Fruit fly (Drosophila melanogaster) Kc167 (cell line): Measurements from ENCODE around the gene CG6324.

Source experiments
- Myc ChIP-seq: fragments of >200 bp; optimal IDR thresholded peaks from 2 replicates; lab custom pipeline; 2017; ENCODE audit warnings: missing external identifiers
- Sin3A ChIP-seq: fragments of >200 bp; optimal IDR thresholded peaks from 2 replicates; lab custom pipeline; 2018; ENCODE audit warnings: missing external identifiers
- h ChIP-seq: fragments of >200 bp; optimal IDR thresholded peaks from 3 replicates; lab custom pipeline; 2018; ENCODE audit warnings: missing external identifiers
- insv ChIP-seq: fragments of >200 bp; optimal IDR thresholded peaks from 3 replicates; lab custom pipeline; 2018; ENCODE audit warnings: missing external identifiers
- psq ChIP-seq: fragments of >200 bp; optimal IDR thresholded peaks from 2 replicates; lab custom pipeline; 2017; ENCODE audit warnings: missing external identifiers
- ttk ChIP-seq: sonication (Bioruptor generic); optimal IDR thresholded peaks from 2 replicates; lab custom pipeline; 2017; ENCODE audit warnings: missing external identifiers

Gene CG6324

DNA sequence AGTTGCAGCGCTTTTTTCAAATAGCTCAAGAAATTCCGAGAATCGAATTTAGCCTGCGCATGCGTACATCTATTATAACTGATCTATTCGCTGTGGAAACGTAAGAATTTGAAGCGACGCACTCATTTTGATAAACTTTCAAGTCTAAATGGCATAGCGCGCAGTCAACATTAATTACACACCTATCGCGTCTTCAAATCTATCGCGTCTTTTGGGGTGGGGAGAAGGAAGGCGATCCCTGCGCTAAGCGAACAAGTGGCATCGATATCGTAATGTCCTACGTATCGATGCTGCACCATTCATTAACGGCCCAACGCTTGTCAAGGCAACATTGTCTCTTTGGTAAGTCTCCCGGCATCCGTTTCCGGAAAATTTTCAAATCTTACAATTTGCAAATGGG is at the start of gene CG6324:
TSS of gene CG6324 (plus strand) at position 301 of the 400 bp plus-strand sequence.
- TF ChIP-seq insv (lab: Kevin White, UChicago) (no peak), Myc (lab: Kevin White, UChicago) (no peak), psq (lab: Kevin White, UChicago) (no peak), ttk (lab: Kevin White, UChicago) (no peak), Sin3A (lab: Kevin White, UChicago) (no peak), h (lab: Kevin White, UChicago) (no peak)

DNA sequence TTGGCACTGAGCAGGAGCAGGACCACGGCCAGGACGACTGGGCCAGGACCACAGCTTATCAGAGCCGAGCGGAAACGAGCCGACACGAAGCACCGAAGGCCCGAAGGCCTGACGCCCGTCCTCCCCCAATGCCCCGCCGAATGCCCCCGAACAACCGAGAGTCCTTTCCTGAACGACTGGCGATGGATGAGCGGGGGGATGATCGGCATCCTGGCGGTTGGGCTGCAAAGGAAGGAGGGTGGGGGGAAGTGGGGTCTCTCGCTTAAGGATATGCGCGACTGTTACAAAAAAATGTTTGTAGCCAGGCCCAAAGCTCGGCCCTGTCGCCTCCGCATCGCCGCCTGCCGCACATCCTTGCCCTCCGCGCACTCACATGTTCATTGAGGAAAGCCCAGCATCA is 34.6 kb upstream of the CG6324 start, which contains the start of gene Cngl:
TSS of gene Cngl (minus strand) at position 8 of the 400 bp plus-strand sequence.
- TF ChIP-seq Myc (lab: Kevin White, UChicago) = no peak
- no peak for TF ChIP-seq ttk (lab: Kevin White, UChicago)
- no peak for TF ChIP-seq psq (lab: Kevin White, UChicago)
- TF ChIP-seq insv (lab: Kevin White, UChicago) = no peak
- no peak for TF ChIP-seq h (lab: Kevin White, UChicago)
- no peak for TF ChIP-seq Sin3A (lab: Kevin White, UChicago)

DNA sequence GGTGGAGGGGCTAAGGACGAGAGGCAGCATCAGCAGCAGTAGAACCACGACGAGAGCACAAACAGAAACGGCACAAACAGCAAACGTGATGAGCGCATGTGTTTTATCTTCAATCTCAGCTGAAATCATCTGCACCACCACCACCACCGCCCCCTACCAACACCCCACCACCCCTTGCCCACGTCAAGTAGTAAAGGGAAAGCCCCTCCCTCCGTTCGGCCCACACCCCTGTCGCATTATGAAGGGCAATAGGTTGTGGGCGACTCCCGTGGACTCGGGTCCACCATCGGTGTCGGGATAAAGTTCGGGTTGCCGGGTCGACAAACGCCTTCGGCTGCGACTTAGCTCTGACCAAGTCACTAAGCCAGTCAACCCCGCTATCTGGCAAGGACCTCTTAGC is 32.4 kb upstream of the CG6324 start:
- TF ChIP-seq Myc (lab: Kevin White, UChicago) (no peak), h (lab: Kevin White, UChicago) (no peak), Sin3A (lab: Kevin White, UChicago) (no peak), psq (lab: Kevin White, UChicago) (no peak), insv (lab: Kevin White, UChicago) (no peak), ttk (lab: Kevin White, UChicago) (no peak)

DNA sequence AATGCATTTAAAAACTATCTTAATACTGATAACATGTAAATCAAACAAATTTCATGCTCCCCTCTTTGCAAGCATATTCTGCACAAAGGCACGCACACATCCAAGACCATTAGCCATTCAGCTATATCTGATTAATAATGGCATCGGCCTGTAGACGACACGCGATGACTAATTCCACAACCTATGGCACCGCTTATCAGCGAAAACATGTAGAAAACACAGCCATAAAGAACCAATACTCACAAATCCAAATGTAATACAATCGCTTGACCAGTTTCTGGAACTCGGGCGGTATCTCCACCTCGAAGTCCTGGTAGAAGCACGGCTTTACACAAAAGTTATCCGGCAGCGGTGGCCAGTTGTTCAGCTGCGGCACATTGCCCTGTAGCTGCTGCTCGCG is 27.8 kb upstream of the CG6324 start:
- TF ChIP-seq insv (lab: Kevin White, UChicago) = no peak
- no peak for TF ChIP-seq Myc (lab: Kevin White, UChicago)
- no peak for TF ChIP-seq h (lab: Kevin White, UChicago)
- no peak for TF ChIP-seq Sin3A (lab: Kevin White, UChicago)
- no peak for TF ChIP-seq psq (lab: Kevin White, UChicago)
- TF ChIP-seq ttk (lab: Kevin White, UChicago) = no peak

DNA sequence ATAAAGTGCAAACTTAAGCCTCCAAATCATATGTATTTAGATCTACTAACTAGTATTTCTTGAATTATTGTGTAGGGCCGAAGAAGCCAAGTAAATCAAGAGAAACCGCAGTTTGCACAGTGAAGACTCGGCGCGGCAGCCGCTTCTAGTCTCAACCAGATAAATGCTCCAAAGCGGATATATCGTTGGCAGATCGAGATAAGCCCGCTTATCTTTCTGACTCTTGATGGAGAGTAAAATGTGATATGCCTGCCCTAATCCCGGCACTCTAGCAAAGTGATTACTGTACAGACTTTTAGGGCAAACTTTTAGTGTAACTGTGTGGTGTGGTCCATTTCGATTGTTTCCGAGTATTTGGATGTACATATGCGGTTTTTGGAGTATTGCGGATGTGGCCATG is 27.1 kb upstream of the CG6324 start:
- TF ChIP-seq insv (lab: Kevin White, UChicago) (no peak), h (lab: Kevin White, UChicago) (no peak), Myc (lab: Kevin White, UChicago) (no peak), Sin3A (lab: Kevin White, UChicago) (no peak), ttk (lab: Kevin White, UChicago) (no peak), psq (lab: Kevin White, UChicago) (no peak)

DNA sequence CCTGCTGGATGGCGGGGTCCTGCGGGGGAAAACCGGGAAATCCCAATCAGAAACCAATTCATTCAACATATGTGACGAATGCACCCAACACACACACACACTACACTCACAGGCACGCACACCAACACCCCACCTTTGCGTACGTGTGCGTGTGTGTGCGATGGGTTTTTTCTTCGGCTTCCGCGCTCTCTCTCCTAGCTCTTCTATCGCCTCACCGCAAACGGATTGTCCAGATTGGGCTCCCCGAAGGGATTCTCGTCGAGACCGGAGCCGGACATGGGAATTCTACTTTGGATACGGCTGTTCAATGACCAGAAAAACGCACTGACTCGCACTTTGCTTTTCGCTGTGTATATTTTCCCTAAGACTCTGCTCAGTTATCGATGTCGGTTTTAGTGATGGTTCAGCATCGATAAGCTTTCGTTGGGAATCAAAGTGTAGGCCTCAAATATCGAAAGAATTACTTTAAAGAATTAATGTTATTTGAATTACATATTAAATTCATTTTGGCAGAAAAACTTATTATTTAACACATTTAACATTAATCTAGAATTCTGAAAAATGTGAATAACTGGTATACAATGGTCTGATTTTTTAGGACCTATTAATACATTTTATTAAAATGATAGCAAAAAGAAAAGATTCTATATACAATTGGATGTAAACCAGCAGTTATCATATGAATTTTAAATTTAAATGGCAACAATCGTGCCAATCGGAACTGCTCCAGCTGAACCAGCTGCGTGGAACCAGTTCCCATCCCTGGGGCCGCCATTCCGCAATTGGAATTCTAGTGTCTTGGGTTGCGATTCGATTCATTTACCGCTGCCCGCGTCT is 26.2 kb upstream of the CG6324 start, which contains the start of the genes Scamp and Ahcy:
TSS of gene Scamp (minus strand) at position 394 of the 837 bp plus-strand sequence.
TSS of gene Ahcy (plus strand) at position 772 of the 837 bp plus-strand sequence.
- TF ChIP-seq Sin3A (lab: Kevin White, UChicago) = no peak
- no peak for TF ChIP-seq psq (lab: Kevin White, UChicago)
- no peak for TF ChIP-seq Myc (lab: Kevin White, UChicago)
- no peak for TF ChIP-seq h (lab: Kevin White, UChicago)
- TF ChIP-seq insv (lab: Kevin White, UChicago) = no peak
- no peak for TF ChIP-seq ttk (lab: Kevin White, UChicago)

DNA sequence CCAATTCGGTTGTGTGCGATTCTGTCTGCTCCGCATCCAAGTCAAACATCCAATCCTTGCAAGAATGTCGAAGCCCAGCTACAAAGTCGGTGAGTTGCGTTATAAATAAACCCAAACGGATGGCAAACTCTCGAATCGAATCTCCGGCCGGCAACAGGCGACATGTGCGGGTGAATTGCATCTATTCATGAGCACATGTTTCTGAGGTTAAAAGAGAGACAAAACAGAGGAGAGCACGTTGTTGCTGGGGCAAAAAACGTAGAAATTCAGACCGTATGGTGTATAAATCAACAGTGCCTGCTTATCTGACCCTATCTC is 25.6 kb upstream of the CG6324 start:
- TF ChIP-seq insv (lab: Kevin White, UChicago) = no peak
- no peak for TF ChIP-seq Myc (lab: Kevin White, UChicago)
- TF ChIP-seq psq (lab: Kevin White, UChicago) = no peak

DNA sequence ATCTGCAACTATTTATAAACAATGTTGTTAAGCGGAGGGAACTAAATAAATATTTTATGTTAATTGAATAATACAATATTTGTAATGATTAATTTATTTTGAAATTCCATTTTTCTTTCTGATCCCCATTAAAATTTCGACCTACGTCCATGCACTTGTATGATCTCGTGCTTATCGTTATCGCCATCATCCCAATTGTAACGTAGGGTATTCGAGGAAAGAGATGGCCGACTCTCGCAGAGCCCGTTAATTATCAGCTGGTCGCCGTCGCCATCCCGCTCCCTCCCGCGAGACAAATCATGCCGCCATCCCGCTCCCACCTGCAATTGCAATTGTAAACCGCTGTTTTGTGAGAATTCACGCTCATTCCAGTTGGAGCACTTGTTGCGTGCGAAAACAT is 22.8 kb upstream of the CG6324 start, which contains the start of gene CG11655:
TSS of gene CG11655 (plus strand) at position 351 of the 400 bp plus-strand sequence.
- TF ChIP-seq Myc (lab: Kevin White, UChicago) (no peak), Sin3A (lab: Kevin White, UChicago) (no peak), ttk (lab: Kevin White, UChicago) (no peak), psq (lab: Kevin White, UChicago) (no peak), h (lab: Kevin White, UChicago) (no peak)

DNA sequence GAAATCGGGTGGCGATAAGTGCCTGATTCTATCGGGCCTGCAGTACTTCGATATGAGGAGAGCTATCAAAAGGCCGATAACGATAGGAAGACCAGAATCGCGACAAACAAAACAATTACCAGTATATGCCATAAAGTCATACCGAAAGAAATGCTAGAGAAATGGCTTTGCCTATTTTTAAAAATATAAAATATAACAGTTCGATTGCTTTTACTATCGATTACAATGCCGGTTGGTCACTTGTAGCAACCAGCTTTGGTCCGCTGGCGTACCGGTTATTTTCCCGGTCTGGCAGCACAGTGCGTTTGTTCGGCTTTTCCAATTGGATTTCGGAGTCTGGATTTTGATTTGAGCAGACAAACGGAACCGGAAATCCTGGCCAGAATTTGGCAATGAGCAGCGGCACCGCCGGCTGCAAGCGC is 13.4 kb upstream of the CG6324 start, which contains the start of the genes shtd, CG6294 and CG6299:
TSS of gene shtd (minus strand) at position 6 of the 422 bp plus-strand sequence.
TSS of gene CG6294 (plus strand) at position 287 of the 422 bp plus-strand sequence.
TSS of gene CG6299 (plus strand) at position 287 of the 422 bp plus-strand sequence.
- no peak for TF ChIP-seq Sin3A (lab: Kevin White, UChicago)
- peak; percentile 87 for TF ChIP-seq insv (lab: Kevin White, UChicago)

DNA sequence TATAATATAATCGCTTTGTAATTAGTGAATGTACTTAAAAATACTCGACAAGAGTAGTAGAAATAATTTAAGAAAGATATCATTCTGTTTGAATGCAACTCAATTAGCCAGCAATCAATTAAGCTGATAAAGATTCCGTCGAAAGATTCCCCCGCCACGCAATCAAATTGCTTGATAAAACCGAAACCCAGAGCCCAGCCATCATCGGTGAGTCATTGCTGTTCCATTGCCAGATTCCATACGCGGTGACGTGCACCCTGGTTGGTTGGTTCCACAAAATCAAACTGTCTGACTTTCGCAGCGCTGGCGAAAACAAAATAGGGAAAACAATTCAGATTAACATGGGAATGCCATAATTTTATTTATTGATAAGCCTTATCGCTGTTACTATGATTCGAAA is 11.4 kb upstream of the CG6324 start:
- TF ChIP-seq insv (lab: Kevin White, UChicago) = no peak
- no peak for TF ChIP-seq Myc (lab: Kevin White, UChicago)
- no peak for TF ChIP-seq Sin3A (lab: Kevin White, UChicago)
- TF ChIP-seq h (lab: Kevin White, UChicago) = no peak

DNA sequence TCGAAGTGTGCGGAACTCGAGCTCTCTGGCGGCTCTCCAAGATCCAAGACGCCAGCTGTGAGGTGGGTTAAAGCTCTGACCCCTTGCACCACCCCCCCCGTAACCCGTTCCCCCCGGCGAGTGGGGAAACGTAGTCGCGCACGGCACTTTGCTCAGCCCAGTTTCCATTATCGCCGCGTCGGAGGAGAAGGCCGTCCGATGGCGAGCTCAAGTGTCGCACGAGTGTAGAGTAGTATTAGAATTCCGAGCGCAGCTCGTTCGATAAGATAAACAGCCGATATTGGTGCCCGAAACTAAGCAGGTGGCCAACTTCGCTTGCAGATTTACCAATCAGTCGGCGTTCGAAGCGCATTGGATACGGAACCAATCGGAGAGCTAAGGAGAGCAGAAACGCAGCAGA is 10.5 kb upstream of the CG6324 start:
- TF ChIP-seq Myc (lab: Kevin White, UChicago) = no peak
- TF ChIP-seq Sin3A (lab: Kevin White, UChicago) = no peak
- no peak for TF ChIP-seq ttk (lab: Kevin White, UChicago)
- TF ChIP-seq psq (lab: Kevin White, UChicago) = no peak
- TF ChIP-seq insv (lab: Kevin White, UChicago) = no peak
- no peak for TF ChIP-seq h (lab: Kevin White, UChicago)
